Worm (Caenorhabditis elegans): Measurements from ENCODE around the gene F12A10.8.

The F12A10.8 gene

ce11 chrII:5547442-5547894 lies 46.6 kb upstream of the F12A10.8 start, which contains the start of gene acdh-2:
acdh-2 (minus strand) TSS chrII:5547492.
- TF ChIP-seq ceh-90 (tag; optimal IDR thresholded peaks at IDR 0.05) (no peak), nhr-47 (tag; optimal IDR thresholded peaks at IDR 0.05) (no peak), irx-1 (tag; optimal IDR thresholded peaks at IDR 0.05) (no peak), rnt-1 (tag; optimal IDR thresholded peaks at IDR 0.05) (no peak), snpc-4 (tag; optimal IDR thresholded peaks at IDR 0.05) (no peak), snu-23 (GFP tag; optimal IDR thresholded peaks at IDR 0.05) (peak; percentile 22), grh-1 (GFP tag; IDR thresholded peaks at IDR 0.05) (no peak), nhr-12 (tag; optimal IDR thresholded peaks at IDR 0.05) (no peak), xbp-1 (tag; optimal IDR thresholded peaks at IDR 0.05) (no peak), dpl-1 (GFP tag; optimal IDR thresholded peaks at IDR 0.05) (no peak), nhr-28 (tag; optimal IDR thresholded peaks at IDR 0.05) (no peak), C34B4.2 (tag; optimal IDR thresholded peaks at IDR 0.05) (no peak), nhr-71 (tag; optimal IDR thresholded peaks at IDR 0.05) (peak; percentile 51), unc-62 (GFP tag; optimal IDR thresholded peaks at IDR 0.05) (no peak)

DNA sequence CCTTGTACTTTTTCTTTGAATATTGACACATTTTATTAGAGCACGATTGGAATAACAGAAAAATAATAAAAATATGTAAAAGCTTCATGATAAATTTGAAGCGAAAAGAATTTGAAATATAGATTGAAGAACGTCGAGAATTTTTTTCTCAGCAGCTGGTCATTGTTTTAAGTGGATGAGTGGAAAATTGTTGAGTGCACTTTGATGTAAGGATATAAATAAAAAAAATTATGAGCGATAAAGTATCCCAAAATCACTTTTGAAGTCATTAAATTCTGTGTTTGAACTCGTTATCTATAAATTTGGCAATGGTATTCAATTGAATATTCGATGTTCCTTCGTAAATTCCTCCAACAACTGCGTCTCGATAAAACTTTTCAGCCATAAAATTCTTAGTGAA lies 43.9 kb upstream of the F12A10.8 start, which contains the start of gene ins-13:
Gene ins-13, minus strand, starts transcription at position 101 of the 400 bp plus-strand sequence.
- TF ChIP-seq Y116A8C.19 (tag; optimal IDR thresholded peaks at IDR 0.05; ENCODE audit: borderline replicate concordance) (no peak), ama-1 (optimal IDR thresholded peaks at IDR 0.05) (no peak), aly-2 (tag; optimal IDR thresholded peaks at IDR 0.05) (no peak), ceh-8 (GFP tag; optimal IDR thresholded peaks at IDR 0.05) (no peak), blmp-1 (tag; optimal IDR thresholded peaks at IDR 0.05) (no peak), elt-2 (tag; optimal IDR thresholded peaks at IDR 0.05) (no peak), ets-5 (GFP tag; IDR thresholded peaks at IDR 0.05) (no peak)

ce11 chrII:5544145-5544515 lies 43.3 kb upstream of the F12A10.8 start:
- TF ChIP-seq nhr-19 (GFP tag; conservative IDR thresholded peaks at IDR 0.05) = peak; percentile 82
- peak; percentile 70 for TF ChIP-seq snu-23 (GFP tag; optimal IDR thresholded peaks at IDR 0.05)
- peak; percentile 98 for TF ChIP-seq snpc-4 (tag; optimal IDR thresholded peaks at IDR 0.05)
- TF ChIP-seq pag-3 (tag; optimal IDR thresholded peaks at IDR 0.05; ENCODE audit: borderline replicate concordance, insufficient read depth) = no peak
- no peak for TF ChIP-seq tlp-1 (tag; optimal IDR thresholded peaks at IDR 0.05)
- TF ChIP-seq hlh-4 (tag; optimal IDR thresholded peaks at IDR 0.05) = no peak
- no peak for TF ChIP-seq hpl-2 (GFP tag; optimal IDR thresholded peaks at IDR 0.05)
- TF ChIP-seq nhr-20 (tag; optimal IDR thresholded peaks at IDR 0.05) = peak; percentile 77
- TF ChIP-seq aha-1 (tag; optimal IDR thresholded peaks at IDR 0.05) = no peak
- TF ChIP-seq nhr-28 (tag; optimal IDR thresholded peaks at IDR 0.05) = no peak
- peak; percentile 63 for TF ChIP-seq C16A3.4 (tag; optimal IDR thresholded peaks at IDR 0.05)
- peak; percentile 69 for TF ChIP-seq nhr-90 (tag; optimal IDR thresholded peaks at IDR 0.05; ENCODE audit: poor library complexity)
- TF ChIP-seq ztf-4 (tag; optimal IDR thresholded peaks at IDR 0.05) = peak; percentile 37
- no peak for TF ChIP-seq pax-3 (tag; optimal IDR thresholded peaks at IDR 0.05)
- TF ChIP-seq skn-1 (tag; optimal IDR thresholded peaks at IDR 0.05) = peak; percentile 26
- TF ChIP-seq egl-27 (tag; optimal IDR thresholded peaks at IDR 0.05) = no peak
- TF ChIP-seq nhr-77 (tag; optimal IDR thresholded peaks at IDR 0.05) = peak; percentile 78
- no peak for TF ChIP-seq ces-1 (GFP tag; optimal IDR thresholded peaks at IDR 0.05)
- TF ChIP-seq xbp-1 (tag; optimal IDR thresholded peaks at IDR 0.05) = peak; percentile 27
- peak; percentile 95 for TF ChIP-seq swsn-7 (tag; optimal IDR thresholded peaks at IDR 0.05)
- TF ChIP-seq nhr-84 (tag; optimal IDR thresholded peaks at IDR 0.05) = peak; percentile 40
- TF ChIP-seq nhr-12 (tag; optimal IDR thresholded peaks at IDR 0.05) = no peak
- TF ChIP-seq aly-2 (tag; optimal IDR thresholded peaks at IDR 0.05) = no peak
- TF ChIP-seq lin-13 (GFP tag; optimal IDR thresholded peaks at IDR 0.05) = peak; percentile 31
- TF ChIP-seq C34B4.2 (tag; optimal IDR thresholded peaks at IDR 0.05) = no peak
- no peak for TF ChIP-seq vab-15 (tag; optimal IDR thresholded peaks at IDR 0.05)
- TF ChIP-seq ceh-90 (tag; optimal IDR thresholded peaks at IDR 0.05) = no peak
- TF ChIP-seq ets-5 (GFP tag; IDR thresholded peaks at IDR 0.05) = no peak
- no peak for TF ChIP-seq elt-3 (tag; optimal IDR thresholded peaks at IDR 0.05)
- TF ChIP-seq nhr-71 (tag; optimal IDR thresholded peaks at IDR 0.05) = peak; percentile 79
- no peak for TF ChIP-seq ceh-63 (GFP tag; optimal IDR thresholded peaks at IDR 0.05)
- TF ChIP-seq unc-98 (GFP tag; IDR thresholded peaks at IDR 0.05) = no peak
- no peak for TF ChIP-seq fkh-8 (tag; optimal IDR thresholded peaks at IDR 0.05)
- TF ChIP-seq efl-3 (GFP tag; optimal IDR thresholded peaks at IDR 0.05) = no peak
- no peak for TF ChIP-seq lir-3 (tag; optimal IDR thresholded peaks at IDR 0.05; ENCODE audit: poor library complexity)
- TF ChIP-seq unc-62 (GFP tag; optimal IDR thresholded peaks at IDR 0.05) = no peak
- TF ChIP-seq sup-37 (GFP tag; optimal IDR thresholded peaks at IDR 0.05) = no peak
- TF ChIP-seq isw-1 (GFP tag; IDR thresholded peaks at IDR 0.05) = no peak
